Worm (Caenorhabditis elegans): ENCODE results near the gene M05D6.3.

M05D6.3 gene

DNA sequence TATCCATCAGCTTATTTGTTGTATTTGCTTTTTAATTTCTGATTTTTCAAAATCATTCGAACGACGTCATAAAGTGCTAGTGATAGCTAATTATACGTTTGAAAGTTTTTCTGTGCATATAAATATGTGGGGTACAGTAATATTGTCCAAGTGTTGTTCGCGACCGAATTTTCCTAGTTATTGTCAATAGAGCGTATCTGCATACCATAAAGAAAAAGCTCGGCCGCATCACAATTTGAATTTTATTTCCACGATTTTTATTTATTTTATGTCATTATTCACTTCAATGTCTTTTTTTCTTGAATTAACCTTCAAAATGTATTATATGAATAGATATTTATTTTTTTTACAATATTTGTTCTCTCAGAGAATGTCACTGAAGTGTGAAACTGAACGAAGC lies 41.2 kb downstream of the M05D6.3 start, which contains the start of gene rnh-2 (continued):
- TF ChIP-seq ceh-79 (tag; optimal IDR thresholded peaks at IDR 0.05) (no peak), F52B5.7 (tag; optimal IDR thresholded peaks at IDR 0.05) (no peak), F33H1.4 (GFP tag; IDR thresholded peaks at IDR 0.05) (peak; percentile 65), mcd-1 (GFP tag; IDR thresholded peaks at IDR 0.05) (peak; percentile 94), egl-18 (GFP tag; IDR thresholded peaks at IDR 0.05) (no peak), ccch-3 (GFP tag; optimal IDR thresholded peaks at IDR 0.05) (no peak), egl-44 (GFP tag; IDR thresholded peaks at IDR 0.05) (no peak), aptf-2 (GFP tag; conservative IDR thresholded peaks at IDR 0.05) (0 out of 2 replicates have a peak, but pooled peaks have one; percentile 34), ceh-100 (GFP tag; IDR thresholded peaks at IDR 0.05) (no peak), lir-1 (GFP tag; conservative IDR thresholded peaks at IDR 0.05) (0 out of 2 replicates have a peak, but pooled peaks have one; percentile 36), F57C9.4 (tag; optimal IDR thresholded peaks at IDR 0.05) (no peak), F49E8.2 (tag; optimal IDR thresholded peaks at IDR 0.05; ENCODE audit: insufficient read depth) (peak; percentile 65), lin-26 (GFP tag; IDR thresholded peaks at IDR 0.05) (no peak), ztf-3 (GFP tag; optimal IDR thresholded peaks at IDR 0.05) (no peak), sptf-2 (GFP tag; optimal IDR thresholded peaks at IDR 0.05) (no peak), Y79H2A.3 (GFP tag; conservative IDR thresholded peaks at IDR 0.05) (no peak), efl-1 (GFP tag; optimal IDR thresholded peaks at IDR 0.05) (peak; percentile 37), hmg-1.2 (GFP tag; IDR thresholded peaks at IDR 0.05) (peak; percentile 60), madf-6 (GFP tag; IDR thresholded peaks at IDR 0.05) (peak; percentile 87), ztf-25 (GFP tag; IDR thresholded peaks at IDR 0.05) (peak; percentile 72; the same call in 1 of the 2 replicates), cebp-2 (GFP tag; IDR thresholded peaks at IDR 0.05) (no peak), ceh-40 (GFP tag; IDR thresholded peaks at IDR 0.05) (peak; percentile 64; the same call in 1 of the 2 replicates), sea-2 (GFP tag; IDR thresholded peaks at IDR 0.05) (no peak), tbx-9 (tag; optimal IDR thresholded peaks at IDR 0.05; ENCODE audit: borderline replicate concordance) (no peak), hrde-1 (tag; optimal IDR thresholded peaks at IDR 0.05; ENCODE audit: borderline replicate concordance) (no peak), ets-4 (GFP tag; optimal IDR thresholded peaks at IDR 0.05) (no peak), F10E7.11 (tag; optimal IDR thresholded peaks at IDR 0.05) (no peak), zfh-2 (GFP tag; conservative IDR thresholded peaks at IDR 0.05) (no peak), madf-3 (GFP tag; IDR thresholded peaks at IDR 0.05) (no peak), attf-5 (GFP tag; optimal IDR thresholded peaks at IDR 0.05) (peak; percentile 87), Y56A3A.18 (GFP tag; IDR thresholded peaks at IDR 0.05) (no peak), B0261.1 (tag; optimal IDR thresholded peaks at IDR 0.05) (no peak), lin-54 (GFP tag; optimal IDR thresholded peaks at IDR 0.05) (peak; percentile 76), dox-1 (GFP tag; IDR thresholded peaks at IDR 0.05) (peak; percentile 84), zim-3 (tag; optimal IDR thresholded peaks at IDR 0.05) (no peak), bed-2 (GFP tag; IDR thresholded peaks at IDR 0.05) (no peak), tlf-1 (GFP tag; optimal IDR thresholded peaks at IDR 0.05) (peak; percentile 54), lsl-1 (GFP tag; optimal IDR thresholded peaks at IDR 0.05) (peak; percentile 89), K12H6.12 (tag; optimal IDR thresholded peaks at IDR 0.05) (peak; percentile 1), K11D2.4 (GFP tag; IDR thresholded peaks at IDR 0.05) (0 out of 2 replicates have a peak, but pooled peaks have one; percentile 23), madf-8 (GFP tag; conservative IDR thresholded peaks at IDR 0.05) (peak; percentile 80), snpc-4 (GFP tag; optimal IDR thresholded peaks at IDR 0.05) (no peak), snpc-4 (tag; optimal IDR thresholded peaks at IDR 0.05) (peak in 2 of 4 experiments; percentile 57 to 68), rec-8 (tag; optimal IDR thresholded peaks at IDR 0.05) (peak in 1 of 2 experiments; percentile 39), B0336.3 (GFP tag; IDR thresholded peaks at IDR 0.05) (no peak), egrh-3 (GFP tag; IDR thresholded peaks at IDR 0.05) (no peak), ztf-28 (GFP tag; IDR thresholded peaks at IDR 0.05) (0 out of 2 replicates have a peak, but pooled peaks have one; percentile 37), Y67H2A.10 (GFP tag; conservative IDR thresholded peaks at IDR 0.05) (peak; percentile 44; the same call in 1 of the 2 replicates), D2030.7 (GFP tag; IDR thresholded peaks at IDR 0.05) (peak; percentile 62)
